Worm (Caenorhabditis elegans): ENCODE data around the gene his-3.
"Not testable (repeated sequence)": the region's sequence is repeated elsewhere in the genome, so short reads cannot be mapped to it uniquely, and the experiment has no call there.

Gene his-3

ce11 chrV:16040140-16040827 is at the start of gene his-3, which contains the start of gene his-4:
Gene his-3 (plus strand): TSS chrV:16040808.
Gene his-4 (minus strand): TSS chrV:16040515.
- TF ChIP-seq him-1, W03F9.2, dao-5 (tag; optimal IDR thresholded peaks at IDR 0.05): not testable (repeated sequence)

- not testable (repeated sequence) for TF ChIP-seq him-1, dao-5, W03F9.2 (tag; optimal IDR thresholded peaks at IDR 0.05)
Observed at ce11 chrV:15991850-15992249, 48.8 kb upstream of the his-3 start, which contains the start of gene C06C6.7. Gene C06C6.7 (plus strand): TSS chrV:15992150.

- TF ChIP-seq dao-5 (tag; optimal IDR thresholded peaks at IDR 0.05) (no peak), him-1 (tag; optimal IDR thresholded peaks at IDR 0.05) (no peak), W03F9.2 (tag; optimal IDR thresholded peaks at IDR 0.05) (no peak)
Observed at ce11 chrV:15996655-15997186, 43.9 kb upstream of the his-3 start, which contains the start of the genes C06C6.9 and C06C6.8. Gene C06C6.9 (minus strand): TSS chrV:15996755. Gene C06C6.8 (plus strand): TSS chrV:15997136.

ce11 chrV:16000433-16000832 is 40.2 kb upstream of the his-3 start, which contains the start of gene nhr-50:
Gene nhr-50 (minus strand): TSS chrV:16000631.
- TF ChIP-seq dao-5 (tag; optimal IDR thresholded peaks at IDR 0.05) (no peak), W03F9.2 (tag; optimal IDR thresholded peaks at IDR 0.05) (no peak), him-1 (tag; optimal IDR thresholded peaks at IDR 0.05) (no peak)

ce11 chrV:16002288-16002687 is 38.3 kb upstream of the his-3 start, which contains the start of gene nhr-63:
Gene nhr-63 (plus strand): TSS chrV:16002588.
- TF ChIP-seq W03F9.2 (tag; optimal IDR thresholded peaks at IDR 0.05) (no peak), dao-5 (tag; optimal IDR thresholded peaks at IDR 0.05) (no peak), him-1 (tag; optimal IDR thresholded peaks at IDR 0.05) (no peak)

- TF ChIP-seq dao-5 (tag; optimal IDR thresholded peaks at IDR 0.05), result no peak
- TF ChIP-seq him-1 (tag; optimal IDR thresholded peaks at IDR 0.05), result no peak
- TF ChIP-seq W03F9.2 (tag; optimal IDR thresholded peaks at IDR 0.05), result no peak
Observed at ce11 chrV:16007505-16007904, 33.1 kb upstream of the his-3 start, which contains the start of gene str-231. Gene str-231 (minus strand): TSS chrV:16007605.

ce11 chrV:16009564-16009963 is 31.0 kb upstream of the his-3 start, which contains the start of gene str-233:
Gene str-233 (minus strand): TSS chrV:16009664.
- no peak for TF ChIP-seq him-1 (tag; optimal IDR thresholded peaks at IDR 0.05)
- TF ChIP-seq W03F9.2 (tag; optimal IDR thresholded peaks at IDR 0.05), result no peak
- no peak for TF ChIP-seq dao-5 (tag; optimal IDR thresholded peaks at IDR 0.05)

ce11 chrV:16015652-16016051 is 25.0 kb upstream of the his-3 start, which contains the start of gene str-232:
Gene str-232 (minus strand): TSS chrV:16015752.
- no peak for TF ChIP-seq W03F9.2 (tag; optimal IDR thresholded peaks at IDR 0.05)
- TF ChIP-seq him-1 (tag; optimal IDR thresholded peaks at IDR 0.05), result no peak
- TF ChIP-seq dao-5 (tag; optimal IDR thresholded peaks at IDR 0.05), result no peak

ce11 chrV:16016977-16017376 is 23.6 kb upstream of the his-3 start:
- no peak for TF ChIP-seq dao-5 (tag; optimal IDR thresholded peaks at IDR 0.05)
- TF ChIP-seq him-1 (tag; optimal IDR thresholded peaks at IDR 0.05), result no peak
- no peak for TF ChIP-seq W03F9.2 (tag; optimal IDR thresholded peaks at IDR 0.05)

- TF ChIP-seq him-1 (tag; optimal IDR thresholded peaks at IDR 0.05), result no peak
- no peak for TF ChIP-seq dao-5 (tag; optimal IDR thresholded peaks at IDR 0.05)
- TF ChIP-seq W03F9.2 (tag; optimal IDR thresholded peaks at IDR 0.05), result no peak
Observed at ce11 chrV:16017671-16018070, 22.9 kb upstream of the his-3 start, which contains the start of gene srx-43. Gene srx-43 (plus strand): TSS chrV:16017971.

ce11 chrV:16020042-16020441 is 20.6 kb upstream of the his-3 start, which contains the start of gene srx-44:
Gene srx-44 (plus strand): TSS chrV:16020342.
- no peak for TF ChIP-seq him-1 (tag; optimal IDR thresholded peaks at IDR 0.05)
- TF ChIP-seq W03F9.2 (tag; optimal IDR thresholded peaks at IDR 0.05), result no peak
- TF ChIP-seq dao-5 (tag; optimal IDR thresholded peaks at IDR 0.05), result no peak

- TF ChIP-seq W03F9.2 (tag; optimal IDR thresholded peaks at IDR 0.05) (no peak), him-1 (tag; optimal IDR thresholded peaks at IDR 0.05) (no peak)
Observed at ce11 chrV:16022600-16022999, 18.0 kb upstream of the his-3 start.

- no peak for TF ChIP-seq dao-5 (tag; optimal IDR thresholded peaks at IDR 0.05)
Observed at ce11 chrV:16023051-16023450, 17.6 kb upstream of the his-3 start, which contains the start of gene cwc-15. Gene cwc-15 (plus strand): TSS chrV:16023351.

- TF ChIP-seq him-1 (tag; optimal IDR thresholded peaks at IDR 0.05), result no peak
- no peak for TF ChIP-seq dao-5 (tag; optimal IDR thresholded peaks at IDR 0.05)
- TF ChIP-seq W03F9.2 (tag; optimal IDR thresholded peaks at IDR 0.05), result no peak
Observed at ce11 chrV:16023559-16023958, 17.0 kb upstream of the his-3 start.
